Fruit fly (Drosophila melanogaster) whole organism, prepupa: ENCODE data around the gene CkIalpha.
A peak's percentile ranks its signal among the peaks of the same experiment; 100 is the strongest.

ENCODE experiments used
- Blimp-1 ChIP-seq: fragments of 200-800 bp; sonication (Bioruptor generic); optimal IDR thresholded peaks from 3 replicates; lab custom pipeline; 2017; ENCODE audit warnings: missing biosample characterization, missing genetic modification characterization, mild to moderate bottlenecking, moderate library complexity, missing genetic modification reagents
- CG10631 ChIP-seq: fragments of 200-800 bp; sonication (Bioruptor generic); optimal IDR thresholded peaks from 2 replicates; lab custom pipeline; 2016; ENCODE audit warnings: missing biosample characterization, missing genetic modification characterization
- CG10669 ChIP-seq: fragments of 200-800 bp; sonication (Bioruptor generic); optimal IDR thresholded peaks from 3 replicates; lab custom pipeline; 2018; ENCODE audit warnings: missing biosample characterization, mild to moderate bottlenecking, missing genetic modification characterization, moderate library complexity
- CG11762 ChIP-seq: fragments of 200-800 bp; sonication (Bioruptor generic); optimal IDR thresholded peaks from 3 replicates; lab custom pipeline; 2016; ENCODE audit warnings: missing biosample characterization, missing genetic modification characterization; ENCODE audit not compliant: insufficient read depth
- CG11902 ChIP-seq: fragments of 200-800 bp; sonication (Bioruptor generic); optimal IDR thresholded peaks from 3 replicates; lab custom pipeline; 2016; ENCODE audit warnings: missing biosample characterization, missing genetic modification characterization
- CG1621 ChIP-seq: fragments of 200-800 bp; sonication (Bioruptor generic); optimal IDR thresholded peaks from 3 replicates; lab custom pipeline; 2018; ENCODE audit warnings: missing biosample characterization, mild to moderate bottlenecking, missing genetic modification characterization
- CG16779 ChIP-seq: fragments of 200-800 bp; sonication (Bioruptor generic); optimal IDR thresholded peaks from 3 replicates; lab custom pipeline; 2017; ENCODE audit warnings: missing biosample characterization, mild to moderate bottlenecking, missing genetic modification characterization
- CG3032 ChIP-seq: fragments of 200-800 bp; optimal IDR thresholded peaks from 2 replicates; lab custom pipeline; 2019; ENCODE audit warnings: missing biosample characterization, mild to moderate bottlenecking, missing genetic modification characterization, moderate library complexity
- CG31627 ChIP-seq: fragments of 200-800 bp; sonication (Bioruptor generic); optimal IDR thresholded peaks from 3 replicates; lab custom pipeline; 2016; ENCODE audit warnings: missing biosample characterization, missing genetic modification characterization
- CG34406 ChIP-seq: fragments of 200-800 bp; sonication (Bioruptor generic); optimal IDR thresholded peaks from 3 replicates; lab custom pipeline; 2016; ENCODE audit warnings: missing biosample characterization, missing genetic modification characterization
- CG3919 ChIP-seq: fragments of 200-800 bp; sonication (Bioruptor generic); optimal IDR thresholded peaks from 3 replicates; lab custom pipeline; 2016; ENCODE audit warnings: missing biosample characterization, missing genetic modification characterization
- CG4318 ChIP-seq: fragments of 200-800 bp; sonication (Bioruptor generic); optimal IDR thresholded peaks from 3 replicates; lab custom pipeline; 2017; ENCODE audit warnings: missing biosample characterization, mild to moderate bottlenecking, missing genetic modification characterization
- CG6163 ChIP-seq: fragments of 200-800 bp; sonication (Bioruptor generic); IDR thresholded peaks from 3 replicates; pipeline ENCODE4 v1.3.6; 2022; ENCODE audit warnings: missing biosample characterization, missing genetic modification characterization
- CG6854 ChIP-seq: fragments of 200-800 bp; sonication (Bioruptor generic); optimal IDR thresholded peaks from 2 replicates; lab custom pipeline; 2017; ENCODE audit warnings: missing biosample characterization, mild to moderate bottlenecking, missing genetic modification characterization
- CG7368 ChIP-seq: fragments of 200-800 bp; sonication (Bioruptor generic); optimal IDR thresholded peaks from 3 replicates; lab custom pipeline; 2016; ENCODE audit warnings: missing biosample characterization, missing genetic modification characterization
- CG9139 ChIP-seq: fragments of 200-800 bp; sonication (Bioruptor generic); optimal IDR thresholded peaks from 3 replicates; lab custom pipeline; 2017; ENCODE audit warnings: missing biosample characterization, mild to moderate bottlenecking, missing genetic modification characterization
- Eip75B ChIP-seq: fragments of 200-800 bp; sonication (Bioruptor generic); optimal IDR thresholded peaks from 3 replicates; lab custom pipeline; 2016; ENCODE audit warnings: missing biosample characterization, missing genetic modification characterization
- Eip78C ChIP-seq: fragments of 200-800 bp; sonication (Bioruptor generic); peaks from one replicate; lab custom pipeline; 2016; ENCODE audit warnings: missing biosample characterization, missing genetic modification characterization
- Ets21C ChIP-seq: fragments of 200-800 bp; sonication (Bioruptor generic); optimal IDR thresholded peaks from 3 replicates; lab custom pipeline; 2016; ENCODE audit warnings: missing biosample characterization, missing genetic modification characterization
- Ets96B ChIP-seq: fragments of 200-800 bp; optimal IDR thresholded peaks from 2 replicates; lab custom pipeline; 2019; ENCODE audit warnings: missing biosample characterization, mild to moderate bottlenecking, missing genetic modification characterization, moderate library complexity
- Gug ChIP-seq: fragments of 200-800 bp; sonication (Bioruptor generic); IDR thresholded peaks from 2 replicates; pipeline ENCODE4 v1.3.6; 2022; ENCODE audit warnings: missing biosample characterization, missing genetic modification characterization
- Hr39 ChIP-seq: fragments of 200-800 bp; sonication (Bioruptor generic); optimal IDR thresholded peaks from 2 replicates; lab custom pipeline; 2016; ENCODE audit warnings: missing biosample characterization, missing genetic modification characterization
- Lpt ChIP-seq: fragments of 200-800 bp; sonication (Bioruptor generic); optimal IDR thresholded peaks from 3 replicates; lab custom pipeline; 2016; ENCODE audit warnings: missing biosample characterization, missing genetic modification characterization
- Met ChIP-seq: fragments of 200-800 bp; sonication (Bioruptor generic); optimal IDR thresholded peaks from 3 replicates; lab custom pipeline; 2016; ENCODE audit warnings: missing biosample characterization, missing genetic modification characterization
- OdsH ChIP-seq: fragments of 200-800 bp; sonication (Bioruptor generic); optimal IDR thresholded peaks from 3 replicates; lab custom pipeline; 2016; ENCODE audit warnings: missing biosample characterization, missing genetic modification characterization
- Smox ChIP-seq: fragments of 200-800 bp; sonication (Bioruptor generic); optimal IDR thresholded peaks from 3 replicates; lab custom pipeline; 2016; ENCODE audit warnings: missing biosample characterization, missing genetic modification characterization
- Sox102F ChIP-seq: fragments of 200-800 bp; sonication (Bioruptor generic); optimal IDR thresholded peaks from 2 replicates; lab custom pipeline; 2016; ENCODE audit warnings: missing biosample characterization, mild to moderate bottlenecking, missing genetic modification characterization
- Sox14 ChIP-seq: fragments of 200-800 bp; sonication (Bioruptor generic); optimal IDR thresholded peaks from 3 replicates; lab custom pipeline; 2016; ENCODE audit warnings: missing biosample characterization, missing genetic modification characterization
- Sox15 ChIP-seq: fragments of 200-800 bp; sonication (Bioruptor generic); optimal IDR thresholded peaks from 3 replicates; lab custom pipeline; 2016; ENCODE audit warnings: missing biosample characterization, missing genetic modification characterization
- acj6 ChIP-seq: fragments of 200-800 bp; sonication (Bioruptor generic); optimal IDR thresholded peaks from 3 replicates; lab custom pipeline; 2016; ENCODE audit warnings: missing biosample characterization, missing genetic modification characterization
- cyc ChIP-seq: fragments of 200-800 bp; sonication (Bioruptor generic); optimal IDR thresholded peaks from 3 replicates; lab custom pipeline; 2016; ENCODE audit warnings: missing biosample characterization, missing genetic modification characterization
- dac ChIP-seq: fragments of 200-800 bp; sonication (Bioruptor generic); optimal IDR thresholded peaks from 2 replicates; lab custom pipeline; 2017; ENCODE audit warnings: missing biosample characterization, mild to moderate bottlenecking, missing genetic modification characterization
- eg ChIP-seq: fragments of 200-800 bp; sonication (Bioruptor generic); IDR thresholded peaks from 3 replicates; pipeline ENCODE4 v1.3.6; 2022; ENCODE audit warnings: missing biosample characterization, missing genetic modification characterization
- esn ChIP-seq: fragments of 200-800 bp; sonication (Bioruptor generic); optimal IDR thresholded peaks from 2 replicates; lab custom pipeline; 2016; ENCODE audit warnings: missing biosample characterization, mild to moderate bottlenecking, missing genetic modification characterization, moderate library complexity
- fd85E ChIP-seq: fragments of 200-800 bp; sonication (Bioruptor generic); optimal IDR thresholded peaks from 3 replicates; lab custom pipeline; 2016; ENCODE audit warnings: missing biosample characterization, missing genetic modification characterization
- lz ChIP-seq: fragments of 200-800 bp; sonication (Bioruptor generic); optimal IDR thresholded peaks from 3 replicates; lab custom pipeline; 2016; ENCODE audit warnings: missing biosample characterization, missing genetic modification characterization
- net ChIP-seq: fragments of 200-800 bp; sonication (Bioruptor generic); optimal IDR thresholded peaks from 3 replicates; lab custom pipeline; 2016; ENCODE audit warnings: missing biosample characterization, missing genetic modification characterization
- spab ChIP-seq: fragments of 200-800 bp; sonication (Bioruptor generic); optimal IDR thresholded peaks from 2 replicates; lab custom pipeline; 2017; ENCODE audit warnings: missing biosample characterization, mild to moderate bottlenecking, missing genetic modification characterization, missing genetic modification reagents
- ss ChIP-seq, 2 experiments: fragments of 200-800 bp; sonication (Bioruptor generic); optimal IDR thresholded peaks; 2 replicates in 1 of 2; 3 replicates in 1 of 2; lab custom pipeline; 2017 to 2018; ENCODE audit warnings: mild to moderate bottlenecking in 2 of 2, missing biosample characterization in 2 of 2, missing genetic modification characterization in 2 of 2, moderate library complexity in 1 of 2
- svp ChIP-seq: fragments of 200-800 bp; sonication (Bioruptor generic); peaks from one replicate; lab custom pipeline; 2016; ENCODE audit warnings: missing biosample characterization, missing genetic modification characterization
- topi ChIP-seq: fragments of 200-800 bp; sonication (Bioruptor generic); optimal IDR thresholded peaks from 3 replicates; lab custom pipeline; 2016; ENCODE audit warnings: missing biosample characterization, missing genetic modification characterization
- vri ChIP-seq: fragments of 200-800 bp; sonication (Bioruptor generic); optimal IDR thresholded peaks from 3 replicates; lab custom pipeline; 2016; ENCODE audit warnings: missing biosample characterization, mild to moderate bottlenecking, missing genetic modification characterization

The CkIalpha gene

DNA sequence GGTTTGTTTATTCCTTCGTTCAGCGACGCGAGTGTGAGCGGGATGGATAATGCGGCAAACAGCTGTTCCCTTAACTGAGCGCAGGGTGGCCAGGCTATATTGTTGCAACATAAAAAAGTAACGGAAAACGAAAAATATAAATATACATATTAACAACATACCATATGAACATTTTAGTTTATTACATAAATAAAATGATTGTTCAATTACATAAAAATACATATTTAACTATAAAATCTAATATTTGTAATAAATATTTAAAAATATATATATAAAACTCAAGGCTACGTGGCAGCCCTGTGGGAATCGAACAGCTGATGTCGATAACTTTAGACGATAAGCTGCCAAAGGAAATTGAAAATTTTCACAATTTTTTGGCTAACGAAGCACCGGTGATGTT is 23.9 kb upstream of the CkIalpha start, which contains the start of the genes Aven and CG2540 (continued):
- peak; percentile 49 for TF ChIP-seq Lpt
- TF ChIP-seq CG1621 (tag; lab: Kevin White, UChicago): peak; percentile 27
- TF ChIP-seq Eip75B (GFP tag; lab: Kevin White, UChicago): peak; percentile 49
- TF ChIP-seq CG7368 (GFP tag; lab: Kevin White, UChicago): peak; percentile 54
- TF ChIP-seq CG11762: peak; percentile 36
- peak; percentile 86 for TF ChIP-seq Eip78C (GFP tag; lab: Kevin White, UChicago)
- peak; percentile 69 for TF ChIP-seq CG4318
- peak; percentile 63 for TF ChIP-seq Sox102F (GFP tag; lab: Kevin White, UChicago)

- TF ChIP-seq CG6854: peak; percentile 51
- TF ChIP-seq CG9139 (GFP tag; lab: Kevin White, UChicago): no peak
- TF ChIP-seq Gug (GFP tag; lab: Robert Waterston, UW): no peak
- peak; percentile 23 for TF ChIP-seq OdsH
- peak; percentile 11 for TF ChIP-seq Eip75B (GFP tag; lab: Kevin White, UChicago)
- no peak for TF ChIP-seq CG10669
- peak; percentile 20 for TF ChIP-seq cyc (GFP tag; lab: Kevin White, UChicago)
- peak; percentile 12 for TF ChIP-seq Lpt
- peak; percentile 30 for TF ChIP-seq CG3032 (tag; lab: Kevin White, UChicago)
- peak; percentile 10 for TF ChIP-seq esn (GFP tag; lab: Kevin White, UChicago)
- no peak for TF ChIP-seq CG11902 (GFP tag; lab: Kevin White, UChicago)
- TF ChIP-seq lz (GFP tag; lab: Kevin White, UChicago): peak; percentile 4
- peak; percentile 76 for TF ChIP-seq svp (GFP tag; lab: Kevin White, UChicago)
- TF ChIP-seq CG31627 (GFP tag; lab: Kevin White, UChicago): peak; percentile 26
- TF ChIP-seq CG10631 (GFP tag; lab: Kevin White, UChicago): peak; percentile 35
- TF ChIP-seq topi (GFP tag; lab: Kevin White, UChicago): peak; percentile 7
- TF ChIP-seq eg (GFP tag; lab: Robert Waterston, UW): peak; percentile 47; the same call in 1 of the 3 replicates
- no peak for TF ChIP-seq dac
- peak; percentile 61 for TF ChIP-seq Eip78C (GFP tag; lab: Kevin White, UChicago)
- peak; percentile 18 for TF ChIP-seq Met (GFP tag; lab: Kevin White, UChicago)
- no peak for TF ChIP-seq net (GFP tag; lab: Kevin White, UChicago)
- peak; percentile 19 for TF ChIP-seq acj6 (GFP tag; lab: Kevin White, UChicago)
Measured at dm6 chrX:12631317-12632156, 21.9 kb upstream of the CkIalpha start, which contains the start of gene Tomosyn. Gene Tomosyn, plus strand, starts transcription at chrX:12631605.

DNA sequence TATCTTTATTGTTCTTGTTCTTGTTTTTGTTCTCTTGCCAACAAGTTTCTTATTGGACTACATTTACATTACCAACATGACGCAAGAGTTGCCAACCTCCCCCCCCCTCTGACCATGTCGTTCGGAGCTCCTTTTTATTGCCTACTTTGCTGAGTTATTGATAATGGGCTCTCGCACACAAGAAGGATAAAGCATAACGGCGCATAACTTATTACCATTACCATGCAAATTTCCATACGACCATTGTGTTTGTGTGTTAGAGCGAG is 21.3 kb upstream of the CkIalpha start:
- TF ChIP-seq topi (GFP tag; lab: Kevin White, UChicago) (no peak), fd85E (no peak), Smox (GFP tag; lab: Kevin White, UChicago) (no peak), Ets96B (no peak), vri (GFP tag; lab: Kevin White, UChicago) (peak; percentile 60), CG34406 (GFP tag; lab: Kevin White, UChicago) (no peak), svp (GFP tag; lab: Kevin White, UChicago) (peak; percentile 52)
- TF ChIP-seq, all 60 proteins: peak for 2

dm6 chrX:12633204-12633603 is 20.2 kb upstream of the CkIalpha start:
- TF ChIP-seq CG6163 (GFP tag; lab: Robert Waterston, UW) (no peak), spab (GFP tag; lab: Kevin White, UChicago) (no peak), fd85E (no peak), CG3032 (tag; lab: Kevin White, UChicago) (no peak), Hr39 (GFP tag; lab: Kevin White, UChicago) (no peak), Sox15 (GFP tag; lab: Kevin White, UChicago) (no peak), Gug (GFP tag; lab: Robert Waterston, UW) (no peak), Sox14 (GFP tag; lab: Kevin White, UChicago) (no peak), CG3919 (GFP tag; lab: Kevin White, UChicago) (no peak), CG9139 (GFP tag; lab: Kevin White, UChicago) (no peak), svp (GFP tag; lab: Kevin White, UChicago) (no peak), CG11762 (no peak), CG16779 (tag; lab: Kevin White, UChicago) (no peak), ss (GFP tag; optimal IDR thresholded peaks at IDR 0.05; lab: Kevin White, UChicago) (no peak), Blimp-1 (no peak), Ets21C (GFP tag; lab: Kevin White, UChicago) (no peak)
